Fruit fly (Drosophila melanogaster) whole organism, pupa: ENCODE measurements around the gene CG43231.

Experiments used
- CG10348 ChIP-seq: fragments of 200-800 bp; sonication (Bioruptor generic); IDR thresholded peaks from 2 replicates; pipeline ENCODE4 v1.3.6; 2022; ENCODE audit warnings: missing biosample characterization, missing genetic modification characterization
- CG12605 ChIP-seq: fragments of 200-800 bp; sonication (Bioruptor generic); IDR thresholded peaks from 2 replicates; pipeline ENCODE4 v1.3.6; 2022; ENCODE audit warnings: missing biosample characterization, missing genetic modification characterization
- CG13204 ChIP-seq: fragments of 200-800 bp; sonication (Bioruptor generic); optimal IDR thresholded peaks from 2 replicates; lab custom pipeline; 2018; ENCODE audit warnings: missing biosample characterization, mild to moderate bottlenecking, missing genetic modification characterization, moderate library complexity
- CG14655 ChIP-seq: fragments of 200-800 bp; sonication (Bioruptor generic); optimal IDR thresholded peaks from 3 replicates; lab custom pipeline; 2017; ENCODE audit warnings: mild to moderate bottlenecking, missing biosample characterization, missing genetic modification reagents, missing genetic modification characterization
- CG15710 ChIP-seq: fragments of 200-800 bp; sonication (Bioruptor generic); optimal IDR thresholded peaks from 2 replicates; lab custom pipeline; 2018; ENCODE audit warnings: missing biosample characterization, mild to moderate bottlenecking, missing genetic modification characterization, moderate library complexity
- CG17806 ChIP-seq: fragments of 200-800 bp; sonication (Bioruptor generic); optimal IDR thresholded peaks from 2 replicates; lab custom pipeline; 2018; ENCODE audit warnings: missing biosample characterization, mild to moderate bottlenecking, missing genetic modification characterization, moderate library complexity
- CG32121 ChIP-seq: fragments of 200-800 bp; sonication (Bioruptor generic); IDR thresholded peaks from 2 replicates; pipeline ENCODE4 v1.3.6; 2022; ENCODE audit warnings: missing biosample characterization, missing genetic modification characterization
- CG34367 ChIP-seq: fragments of 200-800 bp; sonication (Bioruptor generic); optimal IDR thresholded peaks from 2 replicates; lab custom pipeline; 2018; ENCODE audit warnings: missing biosample characterization, mild to moderate bottlenecking, missing genetic modification characterization
- CG4496 ChIP-seq: fragments of 200-800 bp; sonication (Bioruptor generic); IDR thresholded peaks from 3 replicates; pipeline ENCODE4 v1.3.6; 2022; ENCODE audit warnings: missing biosample characterization, missing genetic modification characterization
- CG8159 ChIP-seq: fragments of 200-800 bp; sonication (Bioruptor generic); optimal IDR thresholded peaks from 3 replicates; lab custom pipeline; 2018; ENCODE audit warnings: missing biosample characterization, mild to moderate bottlenecking, missing genetic modification characterization, moderate library complexity
- CG8301 ChIP-seq: fragments of 200-800 bp; sonication (Bioruptor generic); optimal IDR thresholded peaks from 2 replicates; lab custom pipeline; 2018; ENCODE audit warnings: missing biosample characterization, mild to moderate bottlenecking, missing genetic modification characterization
- CG9948 ChIP-seq: fragments of 200-800 bp; sonication (Bioruptor generic); optimal IDR thresholded peaks from 2 replicates; lab custom pipeline; 2018; ENCODE audit warnings: missing biosample characterization, mild to moderate bottlenecking, missing genetic modification characterization, moderate library complexity
- D1 ChIP-seq: fragments of 200-800 bp; sonication (Bioruptor generic); optimal IDR thresholded peaks from 2 replicates; lab custom pipeline; 2018; ENCODE audit warnings: missing biosample characterization, mild to moderate bottlenecking, missing genetic modification characterization, moderate library complexity
- EcR ChIP-seq: fragments of 200-800 bp; sonication (Bioruptor generic); optimal IDR thresholded peaks from 3 replicates; lab custom pipeline; 2019; ENCODE audit warnings: missing biosample characterization, missing genetic modification characterization, mild to moderate bottlenecking, moderate library complexity, missing genetic modification reagents
- Ets98B ChIP-seq: fragments of 200-800 bp; sonication (Bioruptor generic); IDR thresholded peaks from 2 replicates; pipeline ENCODE4 v1.3.6; 2022; ENCODE audit warnings: missing biosample characterization, missing genetic modification characterization
- Pif1A ChIP-seq: fragments of 200-800 bp; sonication (Bioruptor generic); optimal IDR thresholded peaks from 3 replicates; lab custom pipeline; 2016; ENCODE audit warnings: missing biosample characterization, missing genetic modification characterization
- Pif1B ChIP-seq: fragments of 200-800 bp; sonication (Bioruptor generic); optimal IDR thresholded peaks from 3 replicates; lab custom pipeline; 2016; ENCODE audit warnings: missing biosample characterization, missing genetic modification characterization
- Snoo ChIP-seq: fragments of 200-800 bp; sonication (Bioruptor generic); optimal IDR thresholded peaks from 3 replicates; lab custom pipeline; 2017; ENCODE audit warnings: missing biosample characterization, mild to moderate bottlenecking, missing genetic modification characterization, inconsistent platforms
- fd96Ca ChIP-seq: fragments of 200-800 bp; sonication (Bioruptor generic); IDR thresholded peaks from 3 replicates; pipeline ENCODE4 v1.3.6; 2022; ENCODE audit warnings: missing biosample characterization, missing genetic modification characterization
- gl ChIP-seq: fragments of 200-800 bp; sonication (Bioruptor generic); optimal IDR thresholded peaks from 2 replicates; lab custom pipeline; 2018; ENCODE audit warnings: missing biosample characterization, mild to moderate bottlenecking, missing genetic modification characterization
- rn ChIP-seq: fragments of 200-800 bp; sonication (Bioruptor generic); IDR thresholded peaks from 2 replicates; pipeline ENCODE4 v1.3.6; 2022; ENCODE audit warnings: missing biosample characterization, missing genetic modification characterization

The CG43231 gene

DNA sequence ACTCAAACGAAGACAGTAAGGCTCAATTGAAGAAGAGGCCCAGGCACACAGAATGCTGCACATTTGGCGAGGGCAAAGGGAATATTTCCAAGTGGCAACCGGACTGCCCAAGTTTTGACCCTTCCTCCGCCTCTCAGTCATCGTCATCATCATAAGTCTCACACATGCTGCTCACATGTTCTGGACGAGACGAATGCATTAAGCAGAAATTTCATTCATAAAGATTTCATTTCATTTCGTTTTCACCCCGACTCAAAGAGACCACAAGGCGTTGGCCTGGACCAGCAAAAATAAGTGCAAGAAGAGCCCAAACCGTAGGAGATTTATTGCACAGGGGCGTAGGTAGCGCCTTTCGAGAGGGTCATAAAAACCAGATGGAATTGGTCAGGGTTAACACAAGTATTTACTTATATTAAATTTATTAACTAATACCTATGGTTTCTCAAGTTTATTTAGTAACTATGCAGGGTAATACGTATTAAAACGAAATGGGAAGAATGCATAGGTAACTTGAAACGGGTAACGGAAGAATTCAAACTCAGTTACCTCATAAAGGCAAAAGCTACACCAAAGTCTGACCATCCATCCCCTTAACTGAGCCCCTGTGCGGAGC, 44.4 kb downstream of the CG43231 start:
- TF ChIP-seq rn (GFP tag; lab: Robert Waterston, UW) (no peak), CG8301 (tag; lab: Kevin White, UChicago) (no peak), Snoo (peak; percentile 58), EcR (GFP tag; lab: Kevin White, UChicago) (peak; percentile 5), CG8159 (tag; lab: Kevin White, UChicago) (peak; percentile 64), CG13204 (GFP tag; lab: Kevin White, UChicago) (peak; percentile 21), fd96Ca (GFP tag; lab: Robert Waterston, UW) (no peak), CG17806 (tag; lab: Kevin White, UChicago) (peak; percentile 36), CG14655 (peak; percentile 3), CG9948 (peak; percentile 45), CG4496 (GFP tag; lab: Robert Waterston, UW) (no peak), Pif1B (GFP tag; lab: Kevin White, UChicago) (peak; percentile 25), CG34367 (tag; lab: Kevin White, UChicago) (peak; percentile 38), D1 (tag; lab: Kevin White, UChicago) (no peak), CG15710 (peak; percentile 68), Ets98B (no peak), CG12605 (GFP tag; lab: Robert Waterston, UW) (no peak), gl (tag; lab: Kevin White, UChicago) (no peak), CG32121 (GFP tag; lab: Robert Waterston, UW) (no peak), Pif1A (GFP tag; lab: Kevin White, UChicago) (peak; percentile 23)

DNA sequence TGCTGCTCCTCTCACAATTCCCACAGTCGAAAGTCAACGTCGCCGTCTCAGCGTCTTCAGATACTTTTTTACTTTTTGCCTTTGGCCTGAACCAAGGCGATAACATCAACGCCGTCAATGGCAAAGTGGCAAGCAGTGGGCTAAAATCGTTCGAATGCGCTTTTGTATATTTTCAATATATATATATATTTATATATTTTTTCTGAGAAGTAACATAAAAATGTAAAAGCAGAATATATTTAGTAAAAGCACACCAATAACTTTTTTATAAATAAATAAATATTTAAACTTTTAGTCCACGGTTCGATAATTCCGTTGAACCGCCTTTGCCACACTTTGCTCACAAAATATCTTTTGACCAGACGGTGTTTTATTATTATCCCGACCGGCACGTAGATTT, 45.7 kb downstream of the CG43231 start:
- TF ChIP-seq CG15710, result peak; percentile 54
- no peak for TF ChIP-seq CG10348 (GFP tag; lab: Robert Waterston, UW)
- TF ChIP-seq Pif1B (GFP tag; lab: Kevin White, UChicago), result peak; percentile 38
- peak; percentile 64 for TF ChIP-seq CG17806 (tag; lab: Kevin White, UChicago)
- peak; percentile 71 for TF ChIP-seq CG8159 (tag; lab: Kevin White, UChicago)
- TF ChIP-seq D1 (tag; lab: Kevin White, UChicago), result peak; percentile 10
- TF ChIP-seq CG34367 (tag; lab: Kevin White, UChicago), result peak; percentile 39
- peak; percentile 62 for TF ChIP-seq Snoo
- TF ChIP-seq CG4496 (GFP tag; lab: Robert Waterston, UW), result no peak
- TF ChIP-seq CG14655, result peak; percentile 54
- TF ChIP-seq CG32121 (GFP tag; lab: Robert Waterston, UW), result no peak
- TF ChIP-seq CG9948, result peak; percentile 55
- TF ChIP-seq Ets98B, result no peak
- TF ChIP-seq Pif1A (GFP tag; lab: Kevin White, UChicago), result peak; percentile 12
- TF ChIP-seq CG12605 (GFP tag; lab: Robert Waterston, UW), result no peak

DNA sequence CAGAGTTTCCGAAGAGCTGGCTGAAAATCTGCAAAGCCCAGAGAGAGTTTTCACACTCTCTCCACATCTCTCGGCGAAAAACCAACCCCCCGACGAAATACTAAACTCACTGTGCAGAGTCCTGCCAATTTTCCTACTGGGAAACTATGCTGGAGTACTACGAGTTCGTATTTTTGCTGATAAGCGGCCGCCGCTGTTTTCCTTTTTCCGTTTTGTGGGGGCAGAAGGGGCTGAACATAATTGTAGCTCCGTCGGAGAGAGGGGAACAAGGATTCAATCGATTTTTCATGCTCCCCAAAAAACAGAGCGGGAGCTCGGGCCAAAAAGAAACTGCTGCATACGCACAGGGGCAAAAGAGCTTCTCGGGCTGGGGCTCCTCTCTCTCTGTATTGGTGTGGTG, 46.7 kb downstream of the CG43231 start:
- TF ChIP-seq EcR (GFP tag; lab: Kevin White, UChicago), result no peak
- TF ChIP-seq, all 21 proteins: peak for 0

DNA sequence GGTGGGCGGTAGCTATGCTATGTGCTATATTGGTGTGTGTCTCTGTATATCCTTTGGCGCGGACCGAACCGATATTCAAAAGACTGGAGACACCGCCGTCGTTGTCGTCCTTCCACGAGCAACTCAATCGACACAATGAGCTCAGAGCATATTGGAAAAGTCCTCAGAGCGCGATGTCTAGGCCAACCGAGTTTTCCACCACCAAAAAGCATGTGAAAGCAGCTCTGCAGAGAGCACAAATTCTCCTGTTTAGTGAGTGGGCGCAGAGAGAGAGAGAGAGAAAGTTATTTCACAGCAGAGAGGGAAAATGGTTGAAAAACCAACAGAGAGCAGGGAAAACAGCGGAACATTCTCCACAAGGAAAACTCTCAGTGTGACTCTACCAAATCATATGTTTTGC, 47.9 kb downstream of the CG43231 start:
- TF ChIP-seq Snoo, result no peak
- TF ChIP-seq CG14655, result no peak
- no peak for TF ChIP-seq CG8159 (tag; lab: Kevin White, UChicago)
- TF ChIP-seq CG17806 (tag; lab: Kevin White, UChicago), result no peak
- TF ChIP-seq CG34367 (tag; lab: Kevin White, UChicago), result no peak
- no peak for TF ChIP-seq rn (GFP tag; lab: Robert Waterston, UW)

DNA sequence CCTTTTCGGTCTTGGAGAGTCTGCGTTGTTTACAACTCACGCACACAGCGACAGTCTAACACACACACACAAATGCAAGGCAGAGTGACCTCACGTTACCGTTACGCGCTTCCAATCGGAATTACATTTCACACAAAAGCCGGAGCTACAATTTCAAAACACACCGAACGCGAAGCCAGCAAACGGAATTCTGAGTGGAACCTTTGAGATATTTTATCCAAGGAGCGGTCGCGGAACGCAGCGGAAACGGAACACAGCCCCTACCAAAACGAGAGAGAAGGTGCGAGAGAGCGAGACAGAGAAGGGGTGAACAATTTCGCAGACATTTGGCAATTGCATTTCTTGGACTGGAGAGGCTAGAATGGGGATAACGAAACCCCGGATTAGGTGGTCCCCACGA, 49.6 kb downstream of the CG43231 start:
- TF ChIP-seq CG9948, result no peak
- TF ChIP-seq CG13204 (GFP tag; lab: Kevin White, UChicago), result no peak
- no peak for TF ChIP-seq Pif1B (GFP tag; lab: Kevin White, UChicago)
- no peak for TF ChIP-seq CG32121 (GFP tag; lab: Robert Waterston, UW)
- no peak for TF ChIP-seq D1 (tag; lab: Kevin White, UChicago)
- TF ChIP-seq Ets98B, result no peak
- no peak for TF ChIP-seq CG4496 (GFP tag; lab: Robert Waterston, UW)
- TF ChIP-seq CG34367 (tag; lab: Kevin White, UChicago), result no peak
- TF ChIP-seq fd96Ca (GFP tag; lab: Robert Waterston, UW), result no peak
- TF ChIP-seq gl (tag; lab: Kevin White, UChicago), result no peak
- no peak for TF ChIP-seq CG8301 (tag; lab: Kevin White, UChicago)

DNA sequence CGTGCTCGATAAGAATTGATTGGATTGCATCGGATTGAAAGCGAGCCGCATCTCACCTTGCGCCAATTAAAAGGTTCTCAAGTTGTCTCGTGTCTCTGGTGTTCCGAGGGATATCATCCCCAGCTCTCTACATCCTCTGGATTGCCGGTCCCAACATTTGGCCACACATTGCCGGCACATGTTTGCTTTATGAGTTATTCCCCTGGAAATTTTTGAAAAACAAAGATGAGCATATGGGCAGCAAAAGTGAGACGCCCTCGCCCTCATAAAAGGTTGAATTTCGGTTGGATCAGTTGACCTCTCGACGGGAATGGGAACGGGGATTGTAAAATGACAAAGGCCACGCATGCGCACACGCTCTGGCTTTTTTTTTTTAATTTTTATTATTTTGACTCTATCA, 51.1 kb downstream of the CG43231 start:
- no peak for TF ChIP-seq CG34367 (tag; lab: Kevin White, UChicago)
- no peak for TF ChIP-seq Pif1B (GFP tag; lab: Kevin White, UChicago)
- TF ChIP-seq gl (tag; lab: Kevin White, UChicago), result no peak
- TF ChIP-seq Ets98B, result no peak
- no peak for TF ChIP-seq CG14655
- no peak for TF ChIP-seq fd96Ca (GFP tag; lab: Robert Waterston, UW)
- no peak for TF ChIP-seq CG8301 (tag; lab: Kevin White, UChicago)
- no peak for TF ChIP-seq CG10348 (GFP tag; lab: Robert Waterston, UW)
- no peak for TF ChIP-seq CG8159 (tag; lab: Kevin White, UChicago)
- TF ChIP-seq CG13204 (GFP tag; lab: Kevin White, UChicago), result no peak
- no peak for TF ChIP-seq CG12605 (GFP tag; lab: Robert Waterston, UW)
- no peak for TF ChIP-seq CG4496 (GFP tag; lab: Robert Waterston, UW)
- TF ChIP-seq D1 (tag; lab: Kevin White, UChicago), result no peak
- TF ChIP-seq Snoo, result no peak
- TF ChIP-seq rn (GFP tag; lab: Robert Waterston, UW), result no peak
- no peak for TF ChIP-seq CG15710
